Fruit fly (Drosophila melanogaster): Measurements from ENCODE around the gene CG6678.

CG6678 gene

DNA sequence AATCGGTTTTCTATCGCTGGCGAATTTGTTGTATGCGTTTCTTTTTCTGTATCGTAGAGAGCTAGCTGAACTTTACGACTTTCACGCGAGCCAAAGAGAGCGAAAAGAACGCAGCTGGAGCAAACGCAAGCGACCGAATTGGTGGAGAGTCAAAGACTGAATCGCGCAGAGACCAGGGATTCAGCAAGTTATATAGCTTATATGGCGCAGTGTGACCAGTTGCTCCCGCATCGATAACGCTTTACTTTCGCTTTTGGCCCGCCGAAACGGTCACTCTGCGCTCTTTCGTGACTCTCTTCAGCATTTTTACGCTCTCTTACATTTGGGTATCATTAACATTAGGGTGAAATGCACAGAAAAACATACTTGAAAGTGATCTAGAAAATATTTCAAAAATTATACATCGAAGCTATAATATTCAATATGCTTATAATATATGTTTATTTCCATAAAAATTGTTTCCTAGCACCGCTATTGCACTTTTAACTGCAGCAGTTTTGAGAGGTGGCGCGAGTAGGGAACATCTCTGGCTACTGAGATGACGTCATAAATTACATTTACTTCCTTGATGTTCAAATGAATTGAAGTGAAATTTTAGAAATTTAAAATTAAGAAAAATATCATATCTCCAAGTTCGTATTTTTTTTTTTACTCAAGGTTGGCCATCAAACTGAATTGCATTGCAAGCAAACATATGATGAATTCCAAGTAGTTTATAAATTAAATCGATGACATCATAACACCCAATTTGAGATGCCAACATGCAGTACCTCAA, 30.5 kb upstream of the CG6678 start, which contains the start of gene glec (continued):
- TF ChIP-seq fd3F (GFP tag; optimal IDR thresholded peaks at IDR 0.05) (no peak), CG7745 (tag; optimal IDR thresholded peaks at IDR 0.05) (no peak), C15 (GFP tag; IDR thresholded peaks at IDR 0.05) (no peak), kni (GFP tag; optimal IDR thresholded peaks at IDR 0.05) (peak; percentile 6), sob (GFP tag; IDR thresholded peaks at IDR 0.05) (peak; percentile 34; the same call in 1 of the 2 replicates), CG1602 (GFP tag; optimal IDR thresholded peaks at IDR 0.05) (peak; percentile 48), ci (GFP tag; IDR thresholded peaks at IDR 0.05) (peak; percentile 90), CG30020 (tag; optimal IDR thresholded peaks at IDR 0.05) (no peak), CG2712 (tag; optimal IDR thresholded peaks at IDR 0.05) (no peak), pum (GFP tag; optimal IDR thresholded peaks at IDR 0.05) (no peak), CG10979 (tag; optimal IDR thresholded peaks at IDR 0.05) (no peak), CG3065 (GFP tag; optimal IDR thresholded peaks at IDR 0.05) (no peak), MESR4 (GFP tag; optimal IDR thresholded peaks at IDR 0.05) (peak; percentile 22), Atf3 (GFP tag; optimal IDR thresholded peaks at IDR 0.05) (peak; percentile 36), CG6765 (GFP tag; optimal IDR thresholded peaks at IDR 0.05) (no peak), CG6683 (GFP tag; optimal IDR thresholded peaks at IDR 0.05) (no peak), E2f1 (GFP tag; IDR thresholded peaks at IDR 0.05) (peak; percentile 8; the same call in 1 of the 2 replicates), Fer2 (tag; optimal IDR thresholded peaks at IDR 0.05) (no peak), MTF-1 (GFP tag; optimal IDR thresholded peaks at IDR 0.05; ENCODE audit: borderline replicate concordance) (peak; percentile 67), Ravus (GFP tag; IDR thresholded peaks at IDR 0.05) (no peak), TFAM (GFP tag; optimal IDR thresholded peaks at IDR 0.05) (no peak), nerfin-2 (GFP tag; IDR thresholded peaks at IDR 0.05; ENCODE audit: partially characterized antibody) (peak; percentile 33; the same call in 1 of the 2 replicates), lbe (GFP tag; optimal IDR thresholded peaks at IDR 0.05) (peak; percentile 19), Opbp (GFP tag; IDR thresholded peaks at IDR 0.05; ENCODE audit: partially characterized antibody) (peak; percentile 73), stc (GFP tag; IDR thresholded peaks at IDR 0.05) (no peak; the same call in none of the 2 replicates), ac (GFP tag; optimal IDR thresholded peaks at IDR 0.05) (no peak), CG5180 (GFP tag; optimal IDR thresholded peaks at IDR 0.05) (no peak), Rx (GFP tag; IDR thresholded peaks at IDR 0.05) (peak; percentile 41; the same call in 1 of the 2 replicates), D (optimal IDR thresholded peaks at IDR 0.05) (no peak), D (GFP tag; optimal IDR thresholded peaks at IDR 0.05) (no peak), h (optimal IDR thresholded peaks at IDR 0.05) (no peak), crc (GFP tag; optimal IDR thresholded peaks at IDR 0.05) (peak; percentile 5), Fer3 (tag; optimal IDR thresholded peaks at IDR 0.05) (peak; percentile 6), CG8924 (tag; optimal IDR thresholded peaks at IDR 0.05) (peak; percentile 52), Dll (GFP tag; IDR thresholded peaks at IDR 0.05; ENCODE audit: partially characterized antibody) (no peak), Tbp (GFP tag; optimal IDR thresholded peaks at IDR 0.05) (peak; percentile 88), bigmax (GFP tag; optimal IDR thresholded peaks at IDR 0.05) (no peak), CG3847 (GFP tag; IDR thresholded peaks at IDR 0.05) (peak; percentile 28; the same call in 1 of the 2 replicates), twi (tag; optimal IDR thresholded peaks at IDR 0.05) (no peak), Ssrp (tag; optimal IDR thresholded peaks at IDR 0.05) (peak; percentile 47), Trl (optimal IDR thresholded peaks at IDR 0.05) (peak; percentile 90 to 93), Trl (GFP tag; optimal IDR thresholded peaks at IDR 0.05) (peak; percentile 67), ttk (GFP tag; IDR thresholded peaks at IDR 0.05) (peak; percentile 46; the same call in 1 of the 2 replicates), Scr (GFP tag; IDR thresholded peaks at IDR 0.05; ENCODE audit: partially characterized antibody) (peak; percentile 56), corto (GFP tag; optimal IDR thresholded peaks at IDR 0.05) (peak; percentile 62), ham (GFP tag; IDR thresholded peaks at IDR 0.05) (no peak), prd (optimal IDR thresholded peaks at IDR 0.05) (no peak), prd (GFP tag; IDR thresholded peaks at IDR 0.05) (peak; percentile 24; the same call in 2 of the 3 replicates), Ets65A (GFP tag) (peak; percentile 76), Hey (tag; optimal IDR thresholded peaks at IDR 0.05) (no peak)
